Worm (Caenorhabditis elegans) whole organism, L3 larva: ENCODE data around the gene F48E8.3.

Source experiments
- aly-2 ChIP-seq: fragments of 150-350 bp; optimal IDR thresholded peaks from 2 replicates; lab custom pipeline; 2014; ENCODE audit warnings: missing biosample characterization, missing genetic modification characterization
- ama-1 ChIP-seq: fragments of 150-350 bp; optimal IDR thresholded peaks from 2 replicates; lab custom pipeline; 2018
- elt-3 ChIP-seq, 3 experiments: fragments of 150-350 bp in 1 of 3; sonication (generic microtip) in 2 of 3; optimal IDR thresholded peaks; 2 replicates in 2 of 3; 4 replicates in 1 of 3; lab custom pipeline; 2014 to 2017; ENCODE audit warnings: missing biosample characterization in 3 of 3, missing genetic modification characterization in 3 of 3
- nhr-11 ChIP-seq: fragments of 150-350 bp; optimal IDR thresholded peaks from 2 replicates; lab custom pipeline; 2014; ENCODE audit warnings: missing biosample characterization, missing genetic modification characterization
- nhr-76 ChIP-seq: fragments of 150-350 bp; sonication (generic microtip); optimal IDR thresholded peaks from 5 replicates; lab custom pipeline; 2014; ENCODE audit warnings: missing biosample characterization, missing genetic modification characterization
- zag-1 ChIP-seq: fragments of 150-350 bp; optimal IDR thresholded peaks from 2 replicates; lab custom pipeline; 2014; ENCODE audit warnings: missing biosample characterization, missing genetic modification characterization

DNA sequence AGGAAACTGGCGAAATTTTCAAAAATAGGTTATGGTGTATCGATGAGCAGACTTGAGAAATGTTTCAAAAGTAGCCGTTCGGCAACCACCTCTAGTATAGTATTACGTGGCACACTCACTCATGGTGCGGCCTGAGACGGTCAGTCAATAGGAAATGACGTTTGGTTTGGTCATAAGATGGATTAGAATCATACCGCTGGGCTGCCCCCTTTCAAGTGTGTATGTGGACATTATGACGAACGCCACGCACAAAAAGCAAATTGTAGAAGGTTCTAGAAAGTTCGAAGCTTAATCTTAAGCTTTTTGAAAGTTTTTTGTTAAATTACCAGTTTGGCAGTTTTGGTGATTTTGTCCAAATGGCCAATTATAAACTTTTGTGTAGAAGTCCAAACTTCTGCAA is 36.8 kb upstream of the F48E8.3 start:
- no peak for TF ChIP-seq ama-1 (lab: Kevin White, UChicago)
- TF ChIP-seq aly-2 (tag; lab: Kevin White, UChicago), result no peak
- no peak for TF ChIP-seq nhr-11 (tag; lab: Kevin White, UChicago)
- no peak for TF ChIP-seq zag-1
- no peak for TF ChIP-seq nhr-76
- no peak for TF ChIP-seq elt-3 (tag; optimal IDR thresholded peaks at IDR 0.05; lab: Kevin White, UChicago)
